Worm (Caenorhabditis elegans) whole organism, L1 larva: ENCODE data around the gene tcl-2.

Source experiments
- C04F5.9 ChIP-seq: sonication (generic microtip); optimal IDR thresholded peaks from 2 replicates; lab custom pipeline; 2016; ENCODE audit warnings: missing genetic modification characterization, missing compliant biosample characterization
- C16A3.4 ChIP-seq: fragments of 150-350 bp; optimal IDR thresholded peaks from 2 replicates; lab custom pipeline; 2014; ENCODE audit warnings: missing biosample characterization, missing genetic modification characterization
- C34B4.2 ChIP-seq: sonication (generic microtip); optimal IDR thresholded peaks from 2 replicates; lab custom pipeline; 2017; ENCODE audit warnings: mild to moderate bottlenecking, missing genetic modification characterization, missing compliant biosample characterization
- F16B12.6 ChIP-seq: fragments of 150-350 bp; optimal IDR thresholded peaks from 2 replicates; lab custom pipeline; 2014; ENCODE audit warnings: missing biosample characterization, missing genetic modification characterization
- Y116A8C.19 ChIP-seq: sonication (generic microtip); optimal IDR thresholded peaks from 2 replicates; lab custom pipeline; 2016; ENCODE audit warnings: missing compliant biosample characterization, missing genetic modification characterization, borderline replicate concordance
- aha-1 ChIP-seq: fragments of 150-350 bp; optimal IDR thresholded peaks from 2 replicates; lab custom pipeline; 2014; ENCODE audit warnings: missing biosample characterization, missing genetic modification characterization
- alr-1 ChIP-seq: fragments of 200-800 bp; sonication (Bioruptor generic); optimal IDR thresholded peaks from 2 replicates; lab custom pipeline; 2018; ENCODE audit warnings: borderline replicate concordance, mild to moderate bottlenecking, missing genetic modification characterization, missing compliant biosample characterization
- aly-2 ChIP-seq: fragments of 150-350 bp; optimal IDR thresholded peaks from 2 replicates; lab custom pipeline; 2014; ENCODE audit warnings: missing biosample characterization, missing genetic modification characterization
- ama-1 ChIP-seq: fragments of 150-350 bp; optimal IDR thresholded peaks from 2 replicates; lab custom pipeline; 2014
- ceh-90 ChIP-seq: sonication (generic microtip); optimal IDR thresholded peaks from 2 replicates; lab custom pipeline; 2016; ENCODE audit warnings: missing genetic modification characterization, missing compliant biosample characterization
- dsc-1 ChIP-seq: sonication (generic microtip); optimal IDR thresholded peaks from 2 replicates; lab custom pipeline; 2016; ENCODE audit warnings: mild to moderate bottlenecking, missing genetic modification characterization, missing compliant biosample characterization
- efl-1 ChIP-seq, 4 experiments: fragments of 150-350 bp; optimal IDR thresholded peaks in 3 of 4; peaks in 1 of 4; 1 replicate in 1 of 4; 2 replicates in 3 of 4; lab custom pipeline; 2014; ENCODE audit warnings: missing biosample characterization in 2 of 4, missing genetic modification characterization in 2 of 4, missing genetic modification reagents in 2 of 4
- egl-27 ChIP-seq, 2 experiments: fragments of 150-350 bp in 1 of 2; sonication (generic microtip); optimal IDR thresholded peaks; 3 replicates each; lab custom pipeline; 2017 to 2018; ENCODE audit warnings: missing biosample characterization in 2 of 2, missing genetic modification characterization in 2 of 2, missing genetic modification reagents in 2 of 2
- elt-2 ChIP-seq: sonication (generic microtip); optimal IDR thresholded peaks from 2 replicates; lab custom pipeline; 2016; ENCODE audit warnings: missing genetic modification characterization, mild to moderate bottlenecking, inconsistent platforms, missing compliant biosample characterization, missing genetic modification reagents
- ets-5 ChIP-seq: fragments of 200-800 bp; sonication (Bioruptor generic); IDR thresholded peaks from 2 replicates; pipeline ENCODE4 v1.3.6; 2022; ENCODE audit warnings: missing genetic modification characterization, missing compliant biosample characterization
- fkh-10 ChIP-seq: sonication (generic microtip); optimal IDR thresholded peaks from 2 replicates; lab custom pipeline; 2017; ENCODE audit warnings: missing biosample characterization, missing genetic modification reagents, missing genetic modification characterization
- fkh-4 ChIP-seq: sonication (generic microtip); optimal IDR thresholded peaks from 2 replicates; lab custom pipeline; 2016; ENCODE audit warnings: missing compliant biosample characterization, missing genetic modification characterization, borderline replicate concordance
- fkh-8 ChIP-seq: sonication (generic microtip); optimal IDR thresholded peaks from 2 replicates; lab custom pipeline; 2016; ENCODE audit warnings: mild to moderate bottlenecking, missing genetic modification characterization, missing compliant biosample characterization
- fos-1 ChIP-seq: fragments of 150-350 bp; optimal IDR thresholded peaks from 2 replicates; lab custom pipeline; 2014; ENCODE audit warnings: missing biosample characterization, missing genetic modification characterization
- grh-1 ChIP-seq: fragments of 200-800 bp; sonication (Bioruptor generic); IDR thresholded peaks from 2 replicates; pipeline ENCODE4 v1.3.6; 2022; ENCODE audit warnings: missing genetic modification reagents, missing genetic modification characterization, missing compliant biosample characterization
- hlh-17 ChIP-seq: fragments of 200-800 bp; sonication (Bioruptor generic); optimal IDR thresholded peaks from 2 replicates; lab custom pipeline; 2018; ENCODE audit warnings: missing genetic modification characterization, mild to moderate bottlenecking, missing compliant biosample characterization, moderate library complexity, borderline replicate concordance
- hlh-4 ChIP-seq: sonication (generic microtip); optimal IDR thresholded peaks from 2 replicates; lab custom pipeline; 2016; ENCODE audit warnings: mild to moderate bottlenecking, missing genetic modification characterization, missing compliant biosample characterization
- hpl-2 ChIP-seq: fragments of 150-350 bp; optimal IDR thresholded peaks from 2 replicates; lab custom pipeline; 2014; ENCODE audit warnings: missing biosample characterization, missing genetic modification reagents, missing genetic modification characterization
- irx-1 ChIP-seq: sonication (generic microtip); optimal IDR thresholded peaks from 2 replicates; lab custom pipeline; 2016; ENCODE audit warnings: missing genetic modification characterization, missing compliant biosample characterization
- isw-1 ChIP-seq: fragments of 200-800 bp; sonication (Bioruptor generic); IDR thresholded peaks from 2 replicates; pipeline ENCODE4 v1.3.6; 2022; ENCODE audit warnings: missing genetic modification characterization, missing compliant biosample characterization
- jun-1 ChIP-seq: fragments of 150-350 bp; optimal IDR thresholded peaks from 2 replicates; lab custom pipeline; 2014; ENCODE audit warnings: missing biosample characterization, missing genetic modification reagents, missing genetic modification characterization
- lin-13 ChIP-seq: fragments of 150-350 bp; optimal IDR thresholded peaks from 2 replicates; lab custom pipeline; 2014; ENCODE audit warnings: missing biosample characterization, missing genetic modification reagents, missing genetic modification characterization
- lin-14 ChIP-seq: fragments of 200-800 bp; sonication (Bioruptor generic); optimal IDR thresholded peaks from 2 replicates; lab custom pipeline; 2018; ENCODE audit warnings: mild to moderate bottlenecking, missing genetic modification characterization, moderate library complexity, missing compliant biosample characterization
- lin-35 ChIP-seq, 2 experiments: fragments of 150-350 bp; optimal IDR thresholded peaks; 2 replicates each; lab custom pipeline; 2014; ENCODE audit warnings: missing biosample characterization in 2 of 2, missing genetic modification characterization in 2 of 2, missing genetic modification reagents in 2 of 2
- mab-9 ChIP-seq: fragments of 200-800 bp; sonication (Bioruptor generic); IDR thresholded peaks from 2 replicates; pipeline ENCODE4 v1.3.6; 2022; ENCODE audit warnings: missing genetic modification reagents, missing genetic modification characterization, missing compliant biosample characterization
- mdl-1 ChIP-seq, 2 experiments: fragments of 150-350 bp; optimal IDR thresholded peaks; 2 replicates each; lab custom pipeline; 2014 to 2017; ENCODE audit warnings: missing biosample characterization in 2 of 2, missing genetic modification characterization in 2 of 2, inconsistent platforms in 1 of 2
- mep-1 ChIP-seq: fragments of 150-350 bp; optimal IDR thresholded peaks from 2 replicates; lab custom pipeline; 2014; ENCODE audit warnings: missing biosample characterization, missing genetic modification characterization
- nhr-11 ChIP-seq: fragments of 150-350 bp; optimal IDR thresholded peaks from 2 replicates; lab custom pipeline; 2014; ENCODE audit warnings: missing biosample characterization, missing genetic modification characterization
- nhr-237 ChIP-seq: fragments of 150-350 bp; optimal IDR thresholded peaks from 2 replicates; lab custom pipeline; 2014; ENCODE audit warnings: missing biosample characterization, missing genetic modification characterization
- nhr-47 ChIP-seq: sonication (generic microtip); optimal IDR thresholded peaks from 2 replicates; lab custom pipeline; 2016; ENCODE audit warnings: mild to moderate bottlenecking, missing genetic modification characterization, moderate library complexity, missing compliant biosample characterization
- nhr-76 ChIP-seq: sonication (generic microtip); optimal IDR thresholded peaks from 2 replicates; lab custom pipeline; 2017; ENCODE audit warnings: missing biosample characterization, missing genetic modification characterization
- nhr-85 ChIP-seq: sonication (generic microtip); peaks from one replicate; lab custom pipeline; 2016; ENCODE audit warnings: missing genetic modification characterization, inconsistent platforms, missing compliant biosample characterization
- pax-3 ChIP-seq: fragments of 200-800 bp; sonication (Bioruptor generic); optimal IDR thresholded peaks from 2 replicates; lab custom pipeline; 2018; ENCODE audit warnings: mild to moderate bottlenecking, missing genetic modification characterization, moderate library complexity, missing compliant biosample characterization
- pqm-1 ChIP-seq: sonication (generic microtip); optimal IDR thresholded peaks from 3 replicates; lab custom pipeline; 2017; ENCODE audit warnings: missing biosample characterization, missing genetic modification characterization
- rnt-1 ChIP-seq: sonication (generic microtip); optimal IDR thresholded peaks from 2 replicates; lab custom pipeline; 2016; ENCODE audit warnings: mild to moderate bottlenecking, missing genetic modification characterization, moderate library complexity, missing compliant biosample characterization
- snpc-4 ChIP-seq: fragments of 150-350 bp; optimal IDR thresholded peaks from 2 replicates; lab custom pipeline; 2014; ENCODE audit warnings: missing biosample characterization, missing genetic modification characterization
- sox-4 ChIP-seq: sonication (generic microtip); optimal IDR thresholded peaks from 2 replicates; lab custom pipeline; 2016; ENCODE audit warnings: missing genetic modification characterization, missing compliant biosample characterization
- swsn-7 ChIP-seq: sonication (generic microtip); optimal IDR thresholded peaks from 2 replicates; lab custom pipeline; 2016; ENCODE audit warnings: missing genetic modification characterization, missing compliant biosample characterization
- unc-30 ChIP-seq: sonication (generic microtip); optimal IDR thresholded peaks from 2 replicates; lab custom pipeline; 2017; ENCODE audit warnings: missing biosample characterization, missing genetic modification characterization
- unc-86 ChIP-seq: sonication (generic microtip); optimal IDR thresholded peaks from 2 replicates; lab custom pipeline; 2016; ENCODE audit warnings: missing genetic modification characterization, missing compliant biosample characterization
- unc-98 ChIP-seq: fragments of 200-800 bp; sonication (Bioruptor generic); IDR thresholded peaks from 2 replicates; pipeline ENCODE4 v1.3.6; 2022; ENCODE audit warnings: missing genetic modification characterization, missing compliant biosample characterization
- xbp-1 ChIP-seq: sonication (generic microtip); optimal IDR thresholded peaks from 2 replicates; lab custom pipeline; 2016; ENCODE audit warnings: missing genetic modification characterization, missing compliant biosample characterization
- zag-1 ChIP-seq: fragments of 150-350 bp; optimal IDR thresholded peaks from 2 replicates; lab custom pipeline; 2014; ENCODE audit warnings: missing biosample characterization, missing genetic modification characterization
- zip-4 ChIP-seq: fragments of 200-800 bp; sonication (Bioruptor generic); optimal IDR thresholded peaks from 2 replicates; lab custom pipeline; 2018; ENCODE audit warnings: mild to moderate bottlenecking, missing genetic modification characterization, moderate library complexity, missing compliant biosample characterization
- ztf-11 ChIP-seq, 2 experiments: sonication (generic microtip); optimal IDR thresholded peaks; 2 replicates each; lab custom pipeline; 2016 to 2017; ENCODE audit warnings: missing genetic modification characterization in 2 of 2, missing biosample characterization in 1 of 2, missing compliant biosample characterization in 1 of 2
- ztf-4 ChIP-seq: fragments of 150-350 bp; optimal IDR thresholded peaks from 2 replicates; lab custom pipeline; 2014; ENCODE audit warnings: missing biosample characterization, missing genetic modification characterization

Gene tcl-2

ce11 chrIV:207885-208284 is 29.0 kb downstream of the tcl-2 start, which contains the start of gene Y38C1AA.1:
Y38C1AA.1 (plus strand) TSS chrIV:208185.
- TF ChIP-seq hlh-4 (tag; lab: Kevin White, UChicago) (no peak), ceh-90 (tag; lab: Kevin White, UChicago) (no peak), lin-13 (GFP tag; lab: Kevin White, UChicago) (no peak), pax-3 (tag; lab: Kevin White, UChicago) (no peak), fkh-4 (tag; lab: Kevin White, UChicago) (no peak), nhr-11 (no peak), nhr-47 (tag; lab: Kevin White, UChicago) (no peak)

ce11 chrIV:210591-210990 is 31.7 kb downstream of the tcl-2 start:
- peak; percentile 79 for TF ChIP-seq elt-2 (tag; lab: Kevin White, UChicago)
- TF ChIP-seq mep-1 (tag; lab: Kevin White, UChicago) = peak; percentile 35
- TF ChIP-seq pqm-1 (tag; lab: Kevin White, UChicago) = no peak
- no peak for TF ChIP-seq nhr-76 (tag; lab: Kevin White, UChicago)
- no peak for TF ChIP-seq aly-2 (tag; lab: Kevin White, UChicago)
- TF ChIP-seq hpl-2 = no peak
- TF ChIP-seq snpc-4 (tag; lab: Kevin White, UChicago) = no peak
- no peak for TF ChIP-seq C34B4.2 (tag; lab: Kevin White, UChicago)
- TF ChIP-seq C04F5.9 (tag; lab: Kevin White, UChicago) = no peak
- TF ChIP-seq xbp-1 = no peak
- peak in 1 of 2 experiments; percentile 66 for TF ChIP-seq lin-35 (GFP tag; optimal IDR thresholded peaks at IDR 0.05; lab: Kevin White, UChicago)
- no peak for TF ChIP-seq unc-98 (GFP tag; lab: Robert Waterston, UW)
- TF ChIP-seq mab-9 (GFP tag; lab: Robert Waterston, UW) = no peak
- no peak for TF ChIP-seq alr-1 (tag; lab: Kevin White, UChicago)
- no peak for TF ChIP-seq nhr-237 (tag; lab: Kevin White, UChicago)
- TF ChIP-seq dsc-1 = no peak
- no peak for TF ChIP-seq fkh-4 (tag; lab: Kevin White, UChicago)
- TF ChIP-seq nhr-47 (tag; lab: Kevin White, UChicago) = no peak
- TF ChIP-seq F16B12.6 (tag; lab: Kevin White, UChicago) = no peak
- TF ChIP-seq mdl-1 (tag; optimal IDR thresholded peaks at IDR 0.05; lab: Kevin White, UChicago) = peak in 1 of 2 experiments; percentile 10
- peak; percentile 50 to 53 for TF ChIP-seq efl-1 (optimal IDR thresholded peaks at IDR 0.05; lab: Kevin White, UChicago)
- TF ChIP-seq efl-1 (GFP tag; optimal IDR thresholded peaks at IDR 0.05 in 1 of 2; lab: Kevin White, UChicago) = peak; percentile 32 to 94
- no peak for TF ChIP-seq aha-1 (tag; lab: Kevin White, UChicago)
- TF ChIP-seq zip-4 (GFP tag; lab: Kevin White, UChicago) = no peak
- TF ChIP-seq fkh-10 = no peak
- TF ChIP-seq C16A3.4 = no peak
- no peak for TF ChIP-seq Y116A8C.19
- TF ChIP-seq unc-30 = no peak
- TF ChIP-seq hlh-17 (GFP tag; lab: Kevin White, UChicago) = no peak
- no peak for TF ChIP-seq fos-1 (tag; lab: Kevin White, UChicago)
- TF ChIP-seq irx-1 (tag; lab: Kevin White, UChicago) = no peak
- TF ChIP-seq ztf-11 (tag; optimal IDR thresholded peaks at IDR 0.05; lab: Kevin White, UChicago) = no peak
- no peak for TF ChIP-seq isw-1 (GFP tag; lab: Robert Waterston, UW)
- TF ChIP-seq ztf-4 (tag; lab: Kevin White, UChicago) = no peak
- no peak for TF ChIP-seq grh-1 (GFP tag; lab: Robert Waterston, UW)
- no peak for TF ChIP-seq egl-27 (tag; optimal IDR thresholded peaks at IDR 0.05; lab: Kevin White, UChicago)
- no peak for TF ChIP-seq zag-1 (tag; lab: Kevin White, UChicago)
- TF ChIP-seq nhr-11 = no peak
- peak; percentile 9 for TF ChIP-seq unc-86 (tag; lab: Kevin White, UChicago)
- peak; percentile 84 for TF ChIP-seq nhr-85 (tag; lab: Kevin White, UChicago)
- no peak for TF ChIP-seq sox-4 (tag; lab: Kevin White, UChicago)
- no peak for TF ChIP-seq fkh-8 (tag; lab: Kevin White, UChicago)
- TF ChIP-seq ama-1 (lab: Kevin White, UChicago) = no peak
- peak; percentile 49 for TF ChIP-seq swsn-7 (tag; lab: Kevin White, UChicago)
- no peak for TF ChIP-seq ceh-90 (tag; lab: Kevin White, UChicago)
- TF ChIP-seq lin-14 (GFP tag; lab: Kevin White, UChicago) = no peak
- TF ChIP-seq ets-5 (GFP tag; lab: Robert Waterston, UW) = no peak
- TF ChIP-seq rnt-1 (tag; lab: Kevin White, UChicago) = no peak
- TF ChIP-seq jun-1 (tag; lab: Kevin White, UChicago) = peak; percentile 31
